Fruit fly (Drosophila melanogaster): ENCODE measurements around the gene CG18749.

- no peak for TF ChIP-seq Crg-1 (GFP tag; optimal IDR thresholded peaks at IDR 0.05)
- no peak for TF ChIP-seq CG14711 (tag; optimal IDR thresholded peaks at IDR 0.05)
- TF ChIP-seq CG7045 (GFP tag; optimal IDR thresholded peaks at IDR 0.05): no peak
- TF ChIP-seq kay (GFP tag; ENCODE audit: borderline replicate concordance): no peak
- TF ChIP-seq ovo (GFP tag; optimal IDR thresholded peaks at IDR 0.05): no peak
- no peak for TF ChIP-seq Clk (GFP tag; optimal IDR thresholded peaks at IDR 0.05)
- TF ChIP-seq bab1 (GFP tag; optimal IDR thresholded peaks at IDR 0.05): no peak
- no peak for TF ChIP-seq CG11617 (GFP tag; optimal IDR thresholded peaks at IDR 0.05)
- TF ChIP-seq CG1620 (GFP tag; optimal IDR thresholded peaks at IDR 0.05): no peak
- TF ChIP-seq CG12768 (GFP tag; optimal IDR thresholded peaks at IDR 0.05): no peak
Observed at dm6 chr3R:8206019-8206418, 37.8 kb upstream of the CG18749 start.

All from whole organism, adult.